Worm (Caenorhabditis elegans) whole organism, L1 larva: Measurements from ENCODE around the gene dao-6.
A peak's percentile ranks its signal among the peaks of the same experiment; 100 is the strongest.

Experiments used
- C34B4.2 ChIP-seq: sonication (generic microtip); optimal IDR thresholded peaks from 2 replicates; lab custom pipeline; 2017; ENCODE audit warnings: mild to moderate bottlenecking, missing genetic modification characterization, missing compliant biosample characterization
- F16B12.6 ChIP-seq: fragments of 150-350 bp; optimal IDR thresholded peaks from 2 replicates; lab custom pipeline; 2014; ENCODE audit warnings: missing biosample characterization, missing genetic modification characterization
- blmp-1 ChIP-seq: fragments of 150-350 bp; optimal IDR thresholded peaks from 2 replicates; lab custom pipeline; 2014; ENCODE audit warnings: missing biosample characterization, missing genetic modification characterization
- ceh-8 ChIP-seq: fragments of 200-800 bp; sonication (Bioruptor generic); optimal IDR thresholded peaks from 2 replicates; lab custom pipeline; 2018; ENCODE audit warnings: mild to moderate bottlenecking, missing genetic modification characterization, moderate library complexity, missing compliant biosample characterization
- dpl-1 ChIP-seq, 3 experiments: fragments of 150-350 bp in 2 of 3; sonication (generic microtip) in 1 of 3; optimal IDR thresholded peaks; 2 replicates each; lab custom pipeline; 2014 to 2017; ENCODE audit warnings: missing biosample characterization in 3 of 3, missing genetic modification characterization in 3 of 3, missing genetic modification reagents in 3 of 3
- dsc-1 ChIP-seq: sonication (generic microtip); optimal IDR thresholded peaks from 2 replicates; lab custom pipeline; 2016; ENCODE audit warnings: mild to moderate bottlenecking, missing genetic modification characterization, missing compliant biosample characterization
- efl-1 ChIP-seq, 4 experiments: fragments of 150-350 bp; optimal IDR thresholded peaks in 3 of 4; peaks in 1 of 4; 1 replicate in 1 of 4; 2 replicates in 3 of 4; lab custom pipeline; 2014; ENCODE audit warnings: missing biosample characterization in 2 of 4, missing genetic modification characterization in 2 of 4, missing genetic modification reagents in 2 of 4
- egl-13 ChIP-seq: sonication (generic microtip); optimal IDR thresholded peaks from 2 replicates; lab custom pipeline; 2016; ENCODE audit warnings: missing genotype, missing genetic modification reagents, missing genetic modification characterization, missing compliant biosample characterization
- egl-27 ChIP-seq, 2 experiments: fragments of 150-350 bp in 1 of 2; sonication (generic microtip); optimal IDR thresholded peaks; 3 replicates each; lab custom pipeline; 2017 to 2018; ENCODE audit warnings: missing biosample characterization in 2 of 2, missing genetic modification characterization in 2 of 2, missing genetic modification reagents in 2 of 2
- ets-5 ChIP-seq: fragments of 200-800 bp; sonication (Bioruptor generic); IDR thresholded peaks from 2 replicates; pipeline ENCODE4 v1.3.6; 2022; ENCODE audit warnings: missing genetic modification characterization, missing compliant biosample characterization
- fkh-4 ChIP-seq: sonication (generic microtip); optimal IDR thresholded peaks from 2 replicates; lab custom pipeline; 2016; ENCODE audit warnings: missing compliant biosample characterization, missing genetic modification characterization, borderline replicate concordance
- fkh-8 ChIP-seq: sonication (generic microtip); optimal IDR thresholded peaks from 2 replicates; lab custom pipeline; 2016; ENCODE audit warnings: mild to moderate bottlenecking, missing genetic modification characterization, missing compliant biosample characterization
- fos-1 ChIP-seq: fragments of 150-350 bp; optimal IDR thresholded peaks from 2 replicates; lab custom pipeline; 2014; ENCODE audit warnings: missing biosample characterization, missing genetic modification characterization
- hlh-4 ChIP-seq: sonication (generic microtip); optimal IDR thresholded peaks from 2 replicates; lab custom pipeline; 2016; ENCODE audit warnings: mild to moderate bottlenecking, missing genetic modification characterization, missing compliant biosample characterization
- lin-14 ChIP-seq: fragments of 200-800 bp; sonication (Bioruptor generic); optimal IDR thresholded peaks from 2 replicates; lab custom pipeline; 2018; ENCODE audit warnings: mild to moderate bottlenecking, missing genetic modification characterization, moderate library complexity, missing compliant biosample characterization
- lin-15B ChIP-seq: fragments of 150-350 bp; sonication (generic microtip); optimal IDR thresholded peaks from 3 replicates; lab custom pipeline; 2014; ENCODE audit warnings: missing biosample characterization, missing genetic modification characterization
- lin-35 ChIP-seq, 2 experiments: fragments of 150-350 bp; optimal IDR thresholded peaks; 2 replicates each; lab custom pipeline; 2014; ENCODE audit warnings: missing biosample characterization in 2 of 2, missing genetic modification characterization in 2 of 2, missing genetic modification reagents in 2 of 2
- lin-39 ChIP-seq: fragments of 150-350 bp; optimal IDR thresholded peaks from 2 replicates; lab custom pipeline; 2014; ENCODE audit warnings: missing biosample characterization, missing genetic modification reagents, missing genetic modification characterization
- lir-3 ChIP-seq: sonication (generic microtip); optimal IDR thresholded peaks from 2 replicates; lab custom pipeline; 2016; ENCODE audit warnings: mild to moderate bottlenecking, missing genetic modification characterization, moderate library complexity, missing compliant biosample characterization; ENCODE audit not compliant: poor library complexity
- lsy-2 ChIP-seq, 2 experiments: fragments of 150-350 bp; optimal IDR thresholded peaks; 2 replicates each; lab custom pipeline; 2014; ENCODE audit warnings: missing biosample characterization in 2 of 2, missing genetic modification characterization in 2 of 2
- mep-1 ChIP-seq: fragments of 150-350 bp; optimal IDR thresholded peaks from 2 replicates; lab custom pipeline; 2014; ENCODE audit warnings: missing biosample characterization, missing genetic modification characterization
- nhr-11 ChIP-seq: fragments of 150-350 bp; optimal IDR thresholded peaks from 2 replicates; lab custom pipeline; 2014; ENCODE audit warnings: missing biosample characterization, missing genetic modification characterization
- nhr-12 ChIP-seq: sonication (generic microtip); optimal IDR thresholded peaks from 2 replicates; lab custom pipeline; 2017; ENCODE audit warnings: missing biosample characterization, missing genetic modification characterization
- nhr-19 ChIP-seq: fragments of 200-800 bp; sonication (Bioruptor generic); conservative IDR thresholded peaks from 2 replicates; pipeline ENCODE4 v1.3.6; 2022; ENCODE audit warnings: missing genetic modification characterization, missing compliant biosample characterization
- nhr-47 ChIP-seq: sonication (generic microtip); optimal IDR thresholded peaks from 2 replicates; lab custom pipeline; 2016; ENCODE audit warnings: mild to moderate bottlenecking, missing genetic modification characterization, moderate library complexity, missing compliant biosample characterization
- nhr-71 ChIP-seq: sonication (generic microtip); optimal IDR thresholded peaks from 2 replicates; lab custom pipeline; 2016; ENCODE audit warnings: mild to moderate bottlenecking, missing genetic modification characterization, moderate library complexity, missing compliant biosample characterization
- nhr-77 ChIP-seq: fragments of 150-350 bp; optimal IDR thresholded peaks from 2 replicates; lab custom pipeline; 2014; ENCODE audit warnings: missing biosample characterization, missing genetic modification characterization
- nhr-84 ChIP-seq: sonication (generic microtip); optimal IDR thresholded peaks from 2 replicates; lab custom pipeline; 2017; ENCODE audit warnings: missing biosample characterization, missing genetic modification characterization
- nhr-85 ChIP-seq: sonication (generic microtip); peaks from one replicate; lab custom pipeline; 2016; ENCODE audit warnings: missing genetic modification characterization, inconsistent platforms, missing compliant biosample characterization
- nhr-90 ChIP-seq: sonication (generic microtip); optimal IDR thresholded peaks from 2 replicates; lab custom pipeline; 2016; ENCODE audit warnings: mild to moderate bottlenecking, missing genetic modification characterization, missing compliant biosample characterization; ENCODE audit not compliant: poor library complexity
- pag-3 ChIP-seq: sonication (generic microtip); optimal IDR thresholded peaks from 2 replicates; lab custom pipeline; 2017; ENCODE audit warnings: missing genetic modification characterization, mild to moderate bottlenecking, missing compliant biosample characterization, antibody characterized with exemption, borderline replicate concordance; ENCODE audit not compliant: insufficient read depth
- rnt-1 ChIP-seq: sonication (generic microtip); optimal IDR thresholded peaks from 2 replicates; lab custom pipeline; 2016; ENCODE audit warnings: mild to moderate bottlenecking, missing genetic modification characterization, moderate library complexity, missing compliant biosample characterization
- skn-1 ChIP-seq: fragments of 150-350 bp; optimal IDR thresholded peaks from 2 replicates; lab custom pipeline; 2014; ENCODE audit warnings: missing biosample characterization, missing genetic modification characterization
- snu-23 ChIP-seq: sonication (generic microtip); optimal IDR thresholded peaks from 2 replicates; lab custom pipeline; 2016; ENCODE audit warnings: missing genetic modification characterization, missing compliant biosample characterization
- sptf-1 ChIP-seq: fragments of 150-350 bp; optimal IDR thresholded peaks from 2 replicates; lab custom pipeline; 2014; ENCODE audit warnings: missing biosample characterization, missing genetic modification characterization
- tlp-1 ChIP-seq: fragments of 150-350 bp; optimal IDR thresholded peaks from 2 replicates; lab custom pipeline; 2014; ENCODE audit warnings: missing biosample characterization, missing genetic modification characterization
- vab-15 ChIP-seq: sonication (generic microtip); optimal IDR thresholded peaks from 2 replicates; lab custom pipeline; 2017; ENCODE audit warnings: missing genotype, mild to moderate bottlenecking, missing genetic modification characterization, missing compliant biosample characterization
- xbp-1 ChIP-seq: sonication (generic microtip); optimal IDR thresholded peaks from 2 replicates; lab custom pipeline; 2016; ENCODE audit warnings: missing genetic modification characterization, missing compliant biosample characterization
- zag-1 ChIP-seq: fragments of 150-350 bp; optimal IDR thresholded peaks from 2 replicates; lab custom pipeline; 2014; ENCODE audit warnings: missing biosample characterization, missing genetic modification characterization
- ztf-4 ChIP-seq: fragments of 150-350 bp; optimal IDR thresholded peaks from 2 replicates; lab custom pipeline; 2014; ENCODE audit warnings: missing biosample characterization, missing genetic modification characterization

The dao-6 gene

DNA sequence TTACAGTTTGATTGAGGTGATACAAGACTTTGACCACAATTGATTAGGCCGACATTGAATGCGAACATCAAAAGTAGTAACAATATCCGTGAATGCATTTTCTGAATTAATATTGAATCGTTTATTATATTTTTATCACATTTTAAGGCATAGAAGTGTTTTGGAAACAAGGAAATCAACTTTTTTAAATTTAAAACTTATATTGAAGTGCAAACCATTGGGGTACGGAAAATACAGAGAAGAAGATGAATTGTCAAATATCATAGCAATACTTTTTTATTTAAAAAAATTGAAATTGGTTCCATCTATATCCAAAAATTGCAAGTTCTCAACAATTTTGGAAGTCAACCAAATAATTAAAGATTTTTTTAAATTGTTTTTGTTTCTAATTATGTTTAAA, 7.2 kb upstream of the dao-6 start, which contains the start of gene T05G5.1:
TSS of gene T05G5.1 (minus strand) at position 101 of the 400 bp plus-strand sequence.
- TF ChIP-seq egl-27 (tag; optimal IDR thresholded peaks at IDR 0.05; lab: Kevin White, UChicago) (no peak), ets-5 (GFP tag; lab: Robert Waterston, UW) (no peak), dpl-1 (GFP tag; optimal IDR thresholded peaks at IDR 0.05; lab: Kevin White, UChicago) (no peak), zag-1 (no peak), lin-15B (tag; lab: Kevin White, UChicago) (no peak), vab-15 (tag; lab: Kevin White, UChicago) (no peak), sptf-1 (tag; lab: Kevin White, UChicago) (no peak), nhr-12 (tag; lab: Kevin White, UChicago) (no peak), egl-13 (tag; lab: Kevin White, UChicago) (no peak), nhr-11 (tag; lab: Kevin White, UChicago) (no peak), skn-1 (tag; lab: Kevin White, UChicago) (no peak), F16B12.6 (tag; lab: Kevin White, UChicago) (no peak), nhr-47 (tag; lab: Kevin White, UChicago) (no peak), nhr-90 (tag; lab: Kevin White, UChicago) (no peak), C34B4.2 (tag; lab: Kevin White, UChicago) (no peak)

DNA sequence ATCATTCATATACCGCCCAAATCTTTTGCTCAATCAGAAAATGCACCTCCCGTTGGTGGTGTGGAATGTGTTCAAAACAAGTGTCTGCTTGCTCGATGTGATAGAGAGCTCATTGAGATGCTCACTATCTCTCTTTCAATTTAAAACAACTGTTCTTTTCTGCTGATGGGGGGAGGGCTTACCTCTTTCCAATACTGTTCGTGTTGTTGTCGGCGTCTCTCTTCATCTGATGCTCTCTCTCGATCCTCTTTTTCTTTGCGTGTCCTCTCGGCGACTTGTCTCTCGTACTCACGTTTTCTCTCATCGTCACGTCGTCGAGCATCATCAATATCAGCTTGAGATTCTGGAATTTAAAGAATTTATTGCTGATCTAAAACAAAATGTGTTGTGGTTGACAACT, 6.0 kb upstream of the dao-6 start:
- peak in 1 of 2 experiments; percentile 8 for TF ChIP-seq lin-35 (GFP tag; optimal IDR thresholded peaks at IDR 0.05; lab: Kevin White, UChicago)
- no peak for TF ChIP-seq zag-1
- no peak for TF ChIP-seq ztf-4
- peak; percentile 69 for TF ChIP-seq lin-39 (tag; lab: Kevin White, UChicago)
- no peak for TF ChIP-seq hlh-4 (tag; lab: Kevin White, UChicago)
- peak; percentile 15 for TF ChIP-seq mep-1 (tag; lab: Kevin White, UChicago)
- TF ChIP-seq rnt-1 (tag; lab: Kevin White, UChicago), result peak; percentile 77
- no peak for TF ChIP-seq ets-5 (GFP tag; lab: Robert Waterston, UW)
- no peak for TF ChIP-seq fos-1 (tag; lab: Kevin White, UChicago)
- peak; percentile 75 for TF ChIP-seq nhr-71 (tag; lab: Kevin White, UChicago)
- peak; percentile 32 to 52 for TF ChIP-seq efl-1 (optimal IDR thresholded peaks at IDR 0.05; lab: Kevin White, UChicago)
- TF ChIP-seq efl-1 (GFP tag; optimal IDR thresholded peaks at IDR 0.05 in 1 of 2; lab: Kevin White, UChicago), result peak in 1 of 2 experiments; percentile 88
- TF ChIP-seq F16B12.6 (tag; lab: Kevin White, UChicago), result no peak
- no peak for TF ChIP-seq sptf-1 (tag; lab: Kevin White, UChicago)
- TF ChIP-seq pag-3 (tag; lab: Kevin White, UChicago), result no peak
- peak in 1 of 3 experiments; percentile 5 for TF ChIP-seq dpl-1 (GFP tag; optimal IDR thresholded peaks at IDR 0.05; lab: Kevin White, UChicago)
- peak; percentile 47 for TF ChIP-seq nhr-19
- TF ChIP-seq lin-14 (GFP tag; lab: Kevin White, UChicago), result peak; percentile 77
- no peak for TF ChIP-seq xbp-1 (tag; lab: Kevin White, UChicago)
- TF ChIP-seq snu-23 (GFP tag; lab: Kevin White, UChicago), result peak; percentile 32
- peak; percentile 20 for TF ChIP-seq lir-3 (tag; lab: Kevin White, UChicago)
- TF ChIP-seq lsy-2 (tag; optimal IDR thresholded peaks at IDR 0.05; lab: Kevin White, UChicago), result peak in 1 of 2 experiments; percentile 9
- TF ChIP-seq dsc-1 (tag; lab: Kevin White, UChicago), result no peak
- TF ChIP-seq fkh-4, result no peak

DNA sequence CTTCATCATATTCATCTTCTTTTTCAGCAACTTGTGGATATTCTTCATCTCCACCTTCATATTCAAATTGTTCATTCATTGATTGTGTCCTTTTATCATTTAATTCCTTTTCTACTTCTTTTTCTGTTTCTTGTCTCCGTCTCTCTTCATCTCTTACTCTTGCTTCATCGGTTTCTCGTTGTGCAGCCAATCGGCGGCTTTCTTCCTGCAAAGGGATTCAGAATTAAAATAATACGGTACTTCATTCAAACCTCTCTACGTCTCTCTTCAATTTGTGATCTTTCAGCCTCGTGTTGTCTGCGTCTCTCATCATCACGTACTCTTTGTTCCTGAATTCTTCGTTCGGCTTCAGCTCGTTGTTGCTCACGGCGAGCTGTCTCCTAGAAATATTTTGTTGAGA, 4.7 kb upstream of the dao-6 start:
- TF ChIP-seq blmp-1 (tag; lab: Kevin White, UChicago), result peak; percentile 29
- peak in 1 of 2 experiments; percentile 53 for TF ChIP-seq lsy-2 (tag; optimal IDR thresholded peaks at IDR 0.05; lab: Kevin White, UChicago)
- no peak for TF ChIP-seq nhr-12 (tag; lab: Kevin White, UChicago)
- peak; percentile 46 for TF ChIP-seq nhr-85 (tag; lab: Kevin White, UChicago)

DNA sequence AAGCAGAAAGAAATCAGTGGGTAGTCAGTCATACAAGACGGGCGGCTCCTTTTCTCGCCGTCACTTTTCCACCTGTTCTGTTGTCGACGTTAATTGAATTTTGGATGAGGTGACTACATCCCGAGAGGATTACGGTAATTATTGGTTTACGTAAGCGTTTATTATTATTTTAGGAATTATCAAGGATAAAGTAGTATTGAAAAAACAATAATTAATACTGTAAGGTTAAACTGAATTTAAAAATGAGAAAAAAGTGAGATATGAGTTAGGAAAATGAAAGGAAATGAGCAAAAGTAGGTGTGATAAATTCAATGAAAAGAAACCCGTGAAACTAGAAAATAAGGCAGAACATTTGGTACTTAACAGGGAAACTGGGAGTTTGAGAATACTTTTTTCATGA, 3.0 kb upstream of the dao-6 start, which contains the start of gene hlh-4:
TSS of gene hlh-4 (minus strand) at position 101 of the 400 bp plus-strand sequence.
- TF ChIP-seq nhr-77 (tag; lab: Kevin White, UChicago) (no peak), tlp-1 (tag; lab: Kevin White, UChicago) (no peak), nhr-84 (tag; lab: Kevin White, UChicago) (no peak), fkh-8 (peak; percentile 7), ceh-8 (GFP tag; lab: Kevin White, UChicago) (no peak), dsc-1 (tag; lab: Kevin White, UChicago) (no peak), vab-15 (tag; lab: Kevin White, UChicago) (no peak), lsy-2 (tag; optimal IDR thresholded peaks at IDR 0.05; lab: Kevin White, UChicago) (no peak), nhr-19 (no peak), hlh-4 (tag; lab: Kevin White, UChicago) (peak; percentile 32)
- TF ChIP-seq, all 84 proteins: peak for 2
